Fruit fly (Drosophila melanogaster): ENCODE measurements around the gene CG33689.

Gene CG33689

DNA sequence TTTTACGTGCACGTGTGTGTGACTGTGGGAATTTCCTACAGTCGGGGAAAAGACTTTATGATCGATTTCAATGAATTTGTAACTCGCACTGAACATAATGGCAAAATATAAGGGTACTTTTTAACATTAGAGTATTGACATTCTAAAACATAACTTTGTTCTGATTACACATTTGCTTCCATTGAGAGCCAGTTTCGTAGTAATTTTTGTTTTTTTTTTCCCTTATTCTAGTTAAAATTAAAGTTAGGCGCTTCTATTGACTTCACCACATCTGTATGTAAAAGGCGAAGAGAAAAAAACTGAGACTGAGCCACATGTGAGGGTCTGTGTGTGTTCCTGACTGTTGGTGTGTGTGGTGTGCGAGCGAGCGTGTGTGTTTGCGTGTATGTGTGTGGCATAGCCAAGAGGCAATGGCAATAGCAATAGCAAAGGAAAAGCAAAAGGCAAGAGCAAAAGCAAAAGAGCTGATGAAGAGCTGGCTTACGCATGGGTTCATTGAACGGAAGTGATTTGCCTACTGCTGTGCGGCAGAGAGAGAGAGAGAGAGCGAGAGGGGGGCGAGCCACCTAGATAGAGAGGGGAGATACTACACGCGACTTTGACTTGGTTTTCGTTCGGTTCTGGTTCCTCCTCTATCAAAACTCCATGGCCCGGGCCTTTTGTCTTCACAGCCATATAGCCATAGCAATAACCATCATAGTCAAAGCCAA is 38.0 kb upstream of the CG33689 start (continued):
- TF ChIP-seq kni (GFP tag; optimal IDR thresholded peaks at IDR 0.05), result peak; percentile 24
- peak; percentile 64 for TF ChIP-seq Myb (GFP tag; optimal IDR thresholded peaks at IDR 0.05)
- TF ChIP-seq Deaf1 (tag; optimal IDR thresholded peaks at IDR 0.05), result peak; percentile 37
- no peak for TF ChIP-seq CG7963 (GFP tag; IDR thresholded peaks at IDR 0.05; ENCODE audit: partially characterized antibody)
- TF ChIP-seq CG6175 (GFP tag; IDR thresholded peaks at IDR 0.05), result peak; percentile 65; the same call in 1 of the 3 replicates
- TF ChIP-seq pnt (GFP tag; optimal IDR thresholded peaks at IDR 0.05), result peak; percentile 52
- TF ChIP-seq Hand (GFP tag; optimal IDR thresholded peaks at IDR 0.05), result peak; percentile 87
- TF ChIP-seq CG6791 (GFP tag; IDR thresholded peaks at IDR 0.05; ENCODE audit: partially characterized antibody), result no peak
- TF ChIP-seq fd96Cb (tag; optimal IDR thresholded peaks at IDR 0.05), result peak; percentile 70
- no peak for TF ChIP-seq gcm2 (GFP tag; optimal IDR thresholded peaks at IDR 0.05)
- TF ChIP-seq slou (GFP tag; optimal IDR thresholded peaks at IDR 0.05), result no peak
- peak; percentile 69; the same call in 2 of the 3 replicates for TF ChIP-seq tgo (GFP tag; IDR thresholded peaks at IDR 0.05)
- no peak for TF ChIP-seq cas (GFP tag; IDR thresholded peaks at IDR 0.05)
- no peak for TF ChIP-seq da (GFP tag; optimal IDR thresholded peaks at IDR 0.05)
- TF ChIP-seq CG12155 (GFP tag; optimal IDR thresholded peaks at IDR 0.05), result peak; percentile 64
- no peak for TF ChIP-seq kay (GFP tag; optimal IDR thresholded peaks at IDR 0.05)
- no peak for TF ChIP-seq corto (GFP tag; optimal IDR thresholded peaks at IDR 0.05)
- TF ChIP-seq pros (GFP tag; optimal IDR thresholded peaks at IDR 0.05), result no peak
- peak; percentile 66 for TF ChIP-seq pho (GFP tag; optimal IDR thresholded peaks at IDR 0.05)
- TF ChIP-seq YL-1 (GFP tag; optimal IDR thresholded peaks at IDR 0.05), result no peak
- no peak for TF ChIP-seq CG6272 (GFP tag; IDR thresholded peaks at IDR 0.05)
- no peak for TF ChIP-seq Lpt (GFP tag; optimal IDR thresholded peaks at IDR 0.05)
- TF ChIP-seq org-1 (GFP tag; optimal IDR thresholded peaks at IDR 0.05), result peak; percentile 57
- peak; percentile 62 for TF ChIP-seq twi (tag; optimal IDR thresholded peaks at IDR 0.05)
- peak; percentile 50; the same call in 1 of the 2 replicates for TF ChIP-seq H2.0 (GFP tag; IDR thresholded peaks at IDR 0.05)
- peak; percentile 68 for TF ChIP-seq CG10274 (GFP tag; optimal IDR thresholded peaks at IDR 0.05)
- peak; percentile 62 for TF ChIP-seq CG17568 (GFP tag; optimal IDR thresholded peaks at IDR 0.05)
- TF ChIP-seq Dll (GFP tag; IDR thresholded peaks at IDR 0.05; ENCODE audit: partially characterized antibody), result no peak
- no peak for TF ChIP-seq CG4360 (GFP tag; IDR thresholded peaks at IDR 0.05)
- TF ChIP-seq CG8944 (GFP tag; optimal IDR thresholded peaks at IDR 0.05), result peak; percentile 33
- TF ChIP-seq dm (GFP tag; optimal IDR thresholded peaks at IDR 0.05), result peak; percentile 1
- TF ChIP-seq CG15696 (tag; optimal IDR thresholded peaks at IDR 0.05), result no peak
- TF ChIP-seq Doc2 (GFP tag; IDR thresholded peaks at IDR 0.05), result no peak
- TF ChIP-seq CG11093 (GFP tag; IDR thresholded peaks at IDR 0.05), result no peak
- TF ChIP-seq CG13287 (GFP tag; IDR thresholded peaks at IDR 0.05; ENCODE audit: partially characterized antibody), result peak; percentile 20; the same call in 1 of the 2 replicates
- no peak for TF ChIP-seq Vsx1 (GFP tag; optimal IDR thresholded peaks at IDR 0.05)
- no peak for TF ChIP-seq repo (GFP tag; optimal IDR thresholded peaks at IDR 0.05)
- TF ChIP-seq E2f1 (GFP tag; IDR thresholded peaks at IDR 0.05), result peak; percentile 41
- peak; percentile 46 for TF ChIP-seq CG16815 (GFP tag; optimal IDR thresholded peaks at IDR 0.05)
- TF ChIP-seq Atf-2 (GFP tag; optimal IDR thresholded peaks at IDR 0.05), result peak; percentile 48
- peak; percentile 74 for TF ChIP-seq Dip3 (GFP tag; optimal IDR thresholded peaks at IDR 0.05)
- TF ChIP-seq cato (GFP tag; optimal IDR thresholded peaks at IDR 0.05; ENCODE audit: borderline replicate concordance), result peak; percentile 38
- no peak for TF ChIP-seq Ets97D (GFP tag; optimal IDR thresholded peaks at IDR 0.05)
- peak; percentile 75 for TF ChIP-seq Fer3 (tag; optimal IDR thresholded peaks at IDR 0.05)
- no peak for TF ChIP-seq Dip2 (GFP tag; IDR thresholded peaks at IDR 0.05)
- peak; percentile 27 for TF ChIP-seq CG2875 (GFP tag; optimal IDR thresholded peaks at IDR 0.05)
- peak; percentile 64 for TF ChIP-seq tio (GFP tag; optimal IDR thresholded peaks at IDR 0.05)
- TF ChIP-seq HHEX (GFP tag; optimal IDR thresholded peaks at IDR 0.05), result peak; percentile 79
- peak; percentile 63 for TF ChIP-seq fd3F (GFP tag; optimal IDR thresholded peaks at IDR 0.05)
- TF ChIP-seq ab (GFP tag; optimal IDR thresholded peaks at IDR 0.05), result peak; percentile 22
